Fruit fly (Drosophila melanogaster): ENCODE data around the gene Caf1-180.

The Caf1-180 gene

dm6 chrX:8554303-8554702 lies 51.8 kb downstream of the Caf1-180 start (continued):
- TF ChIP-seq stwl (tag; optimal IDR thresholded peaks at IDR 0.05): peak; percentile 71
- TF ChIP-seq CG4360 (GFP tag; IDR thresholded peaks at IDR 0.05): peak; percentile 92
- TF ChIP-seq Sry-δ (GFP tag; optimal IDR thresholded peaks at IDR 0.05): peak; percentile 35
- peak; percentile 34 for TF ChIP-seq CG13287 (GFP tag; IDR thresholded peaks at IDR 0.05; ENCODE audit: partially characterized antibody)
- TF ChIP-seq lab (GFP tag; optimal IDR thresholded peaks at IDR 0.05): no peak
- TF ChIP-seq vnd (GFP tag; IDR thresholded peaks at IDR 0.05; ENCODE audit: partially characterized antibody): peak; percentile 55; the same call in 2 of the 3 replicates
- TF ChIP-seq CG2116 (GFP tag; optimal IDR thresholded peaks at IDR 0.05): peak; percentile 11
- no peak for TF ChIP-seq CG17359 (tag; optimal IDR thresholded peaks at IDR 0.05)
- no peak for TF ChIP-seq CG12155 (GFP tag; optimal IDR thresholded peaks at IDR 0.05)
- no peak for TF ChIP-seq rib (GFP tag; IDR thresholded peaks at IDR 0.05)
- TF ChIP-seq Dref (GFP tag; IDR thresholded peaks at IDR 0.05): peak; percentile 56
- 0 out of 2 replicates have a peak, but pooled peaks have one; percentile 37 for TF ChIP-seq bbx (GFP tag; IDR thresholded peaks at IDR 0.05; ENCODE audit: partially characterized antibody)
- no peak for TF ChIP-seq bcd (GFP tag; optimal IDR thresholded peaks at IDR 0.05)
- TF ChIP-seq hbn (GFP tag; IDR thresholded peaks at IDR 0.05; ENCODE audit: partially characterized antibody): no peak
- TF ChIP-seq nerfin-2 (GFP tag; IDR thresholded peaks at IDR 0.05; ENCODE audit: partially characterized antibody): peak; percentile 52; the same call in 1 of the 2 replicates
- TF ChIP-seq CTCF (GFP tag; optimal IDR thresholded peaks at IDR 0.05): peak; percentile 70
- TF ChIP-seq cg (GFP tag; optimal IDR thresholded peaks at IDR 0.05): peak; percentile 6
- peak; percentile 20 for TF ChIP-seq BEAF-32 (GFP tag; optimal IDR thresholded peaks at IDR 0.05)
- no peak for TF ChIP-seq ken (GFP tag; IDR thresholded peaks at IDR 0.05)
- no peak for TF ChIP-seq CG6654 (GFP tag; optimal IDR thresholded peaks at IDR 0.05)
- no peak for TF ChIP-seq gsb (GFP tag; IDR thresholded peaks at IDR 0.05)
- peak; percentile 6 for TF ChIP-seq pzg (GFP tag; optimal IDR thresholded peaks at IDR 0.05)
- peak; percentile 38; the same call in 1 of the 2 replicates for TF ChIP-seq E2f2 (GFP tag; IDR thresholded peaks at IDR 0.05)
- no peak for TF ChIP-seq CG14050 (GFP tag; IDR thresholded peaks at IDR 0.05)
- TF ChIP-seq Opbp (GFP tag; IDR thresholded peaks at IDR 0.05; ENCODE audit: partially characterized antibody): peak; percentile 26; the same call in 1 of the 3 replicates
